Worm (Caenorhabditis elegans) whole organism, L2 larva: ENCODE results near the gene nhr-141.
A peak's percentile ranks its signal among the peaks of the same experiment; 100 is the strongest.

ENCODE experiments used
- aly-2 ChIP-seq: fragments of 150-350 bp; optimal IDR thresholded peaks from 2 replicates; lab custom pipeline; 2014; ENCODE audit warnings: missing biosample characterization, missing genetic modification characterization
- ceh-82 ChIP-seq: fragments of 150-350 bp; optimal IDR thresholded peaks from 2 replicates; lab custom pipeline; 2014; ENCODE audit warnings: missing biosample characterization, missing genetic modification characterization
- dmd-4 ChIP-seq: sonication (generic microtip); optimal IDR thresholded peaks from 2 replicates; lab custom pipeline; 2017; ENCODE audit warnings: missing biosample characterization, missing genetic modification characterization
- nhr-77 ChIP-seq: fragments of 150-350 bp; optimal IDR thresholded peaks from 2 replicates; lab custom pipeline; 2014; ENCODE audit warnings: missing biosample characterization, missing genetic modification characterization
- sem-4 ChIP-seq: fragments of 150-350 bp; optimal IDR thresholded peaks from 2 replicates; lab custom pipeline; 2014; ENCODE audit warnings: missing biosample characterization, missing genetic modification reagents, missing genetic modification characterization
- skn-1 ChIP-seq: sonication (generic microtip); optimal IDR thresholded peaks from 2 replicates; lab custom pipeline; 2017; ENCODE audit warnings: missing biosample characterization, missing genetic modification characterization
- snpc-4 ChIP-seq: fragments of 150-350 bp; optimal IDR thresholded peaks from 2 replicates; lab custom pipeline; 2014; ENCODE audit warnings: missing biosample characterization, missing genetic modification characterization
- unc-55 ChIP-seq: fragments of 150-350 bp; sonication (generic microtip); optimal IDR thresholded peaks from 3 replicates; lab custom pipeline; 2014; ENCODE audit warnings: missing biosample characterization, missing genetic modification reagents, missing genetic modification characterization
- unc-62 ChIP-seq: fragments of 150-350 bp; optimal IDR thresholded peaks from 2 replicates; lab custom pipeline; 2014; ENCODE audit warnings: missing biosample characterization, missing genetic modification reagents, missing genetic modification characterization
- ztf-11 ChIP-seq: sonication (generic microtip); optimal IDR thresholded peaks from 2 replicates; lab custom pipeline; 2017; ENCODE audit warnings: missing biosample characterization, missing genetic modification characterization

DNA sequence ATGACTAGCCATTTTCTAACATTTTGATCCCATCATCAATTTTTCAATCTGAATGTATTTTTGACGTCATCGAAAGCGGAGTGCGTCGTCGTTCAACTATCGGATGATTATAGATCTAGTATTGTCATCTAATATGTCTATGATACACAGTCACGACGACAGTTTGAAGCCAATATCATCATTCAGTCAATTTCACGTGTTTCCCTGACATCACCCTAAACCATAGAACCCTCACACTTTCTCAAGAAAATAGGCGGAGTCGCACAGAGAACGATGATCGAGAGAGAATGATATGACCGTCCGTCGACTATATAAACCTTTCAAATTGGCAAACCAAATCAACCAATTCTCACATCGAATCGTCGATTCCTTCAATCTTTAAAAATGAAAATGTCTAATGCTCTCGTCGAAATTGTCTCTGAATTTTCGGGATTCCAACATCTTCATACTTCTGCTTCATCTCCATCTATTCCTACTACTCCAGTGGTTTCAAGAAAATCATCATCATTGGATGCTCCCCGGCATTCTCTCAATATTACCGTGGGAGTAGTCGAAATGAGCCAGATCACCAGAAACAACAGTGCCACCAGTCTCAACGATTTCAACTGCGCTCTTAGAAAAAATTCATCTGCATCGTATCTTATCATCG is 28.6 kb upstream of the nhr-141 start, which contains the start of gene F18E3.13:
- TF ChIP-seq snpc-4 (tag; lab: Kevin White, UChicago): no peak
- no peak for TF ChIP-seq nhr-77 (tag; lab: Kevin White, UChicago)
- no peak for TF ChIP-seq aly-2
- no peak for TF ChIP-seq ztf-11 (tag; lab: Kevin White, UChicago)
- TF ChIP-seq unc-55: no peak
- no peak for TF ChIP-seq skn-1
- TF ChIP-seq dmd-4 (tag; lab: Kevin White, UChicago): no peak
- TF ChIP-seq unc-62: no peak
- TF ChIP-seq sem-4 (tag; lab: Kevin White, UChicago): peak; percentile 48
- no peak for TF ChIP-seq ceh-82 (tag; lab: Kevin White, UChicago)
